Fruit fly (Drosophila melanogaster): ENCODE results near the gene CapaR.
A peak's percentile ranks its signal among the peaks of the same experiment; 100 is the strongest.

CapaR gene

dm6 chr3L:21539245-21540196 is 22.5 kb downstream of the CapaR start, which contains the start of the genes COX8 and VhaM9.7-b (continued):
- no peak for TF ChIP-seq Deaf1 (tag; optimal IDR thresholded peaks at IDR 0.05)
- peak; percentile 42 for TF ChIP-seq Elba2 (GFP tag; optimal IDR thresholded peaks at IDR 0.05)
- TF ChIP-seq CG4424 (GFP tag; optimal IDR thresholded peaks at IDR 0.05) = peak; percentile 69
- no peak for TF ChIP-seq mirr (GFP tag; optimal IDR thresholded peaks at IDR 0.05)
- no peak; the same call in 2 of the 3 replicates for TF ChIP-seq ken (GFP tag; IDR thresholded peaks at IDR 0.05)
- TF ChIP-seq crc (GFP tag; optimal IDR thresholded peaks at IDR 0.05) = no peak
- no peak for TF ChIP-seq CG31441 (GFP tag; IDR thresholded peaks at IDR 0.05)
- TF ChIP-seq CG12942 (GFP tag; optimal IDR thresholded peaks at IDR 0.05) = peak; percentile 34
- no peak for TF ChIP-seq Eip74EF (GFP tag; optimal IDR thresholded peaks at IDR 0.05)
- TF ChIP-seq CG34376 (GFP tag; optimal IDR thresholded peaks at IDR 0.05) = peak; percentile 27
- TF ChIP-seq hth (optimal IDR thresholded peaks at IDR 0.05) = no peak
- TF ChIP-seq CG12744 (GFP tag; optimal IDR thresholded peaks at IDR 0.05) = no peak
- TF ChIP-seq tna (GFP tag; IDR thresholded peaks at IDR 0.05; ENCODE audit: partially characterized antibody) = 0 out of 2 replicates have a peak, but pooled peaks have one; percentile 28
- TF ChIP-seq odd (GFP tag; optimal IDR thresholded peaks at IDR 0.05) = no peak
- peak; percentile 69 for TF ChIP-seq gfzf (GFP tag; optimal IDR thresholded peaks at IDR 0.05)
- TF ChIP-seq sim (GFP tag; IDR thresholded peaks at IDR 0.05) = no peak
- no peak for TF ChIP-seq CG15601 (tag; optimal IDR thresholded peaks at IDR 0.05)
- TF ChIP-seq stc (GFP tag; IDR thresholded peaks at IDR 0.05) = no peak; the same call in 1 of the 2 replicates
- TF ChIP-seq cg (GFP tag; optimal IDR thresholded peaks at IDR 0.05) = no peak
- no peak for TF ChIP-seq CG15011 (GFP tag; optimal IDR thresholded peaks at IDR 0.05)
- TF ChIP-seq B-H1 (GFP tag; IDR thresholded peaks at IDR 0.05) = no peak
- no peak for TF ChIP-seq Fer3 (tag; optimal IDR thresholded peaks at IDR 0.05)
- TF ChIP-seq CG9932 (GFP tag; IDR thresholded peaks at IDR 0.05) = peak; percentile 88
- 0 out of 2 replicates have a peak, but pooled peaks have one; percentile 47 for TF ChIP-seq wdn (GFP tag; IDR thresholded peaks at IDR 0.05)
- peak in 1 of 2 experiments; percentile 30 for TF ChIP-seq Hr51 (GFP tag; optimal IDR thresholded peaks at IDR 0.05)
- TF ChIP-seq grn (GFP tag; optimal IDR thresholded peaks at IDR 0.05) = no peak
- no peak for TF ChIP-seq pros (GFP tag; optimal IDR thresholded peaks at IDR 0.05)
- no peak for TF ChIP-seq Jarid2 (GFP tag; optimal IDR thresholded peaks at IDR 0.05)
- no peak for TF ChIP-seq dan (GFP tag; IDR thresholded peaks at IDR 0.05)
- peak; percentile 51 to 99 for TF ChIP-seq Pdp1 (GFP tag; optimal IDR thresholded peaks at IDR 0.05)
- no peak for TF ChIP-seq Awh (GFP tag; IDR thresholded peaks at IDR 0.05)
- TF ChIP-seq jing (GFP tag; optimal IDR thresholded peaks at IDR 0.05) = no peak
- no peak for TF ChIP-seq disco-r (GFP tag; optimal IDR thresholded peaks at IDR 0.05)
- TF ChIP-seq schlank (tag; optimal IDR thresholded peaks at IDR 0.05) = no peak
- no peak for TF ChIP-seq cad (GFP tag; optimal IDR thresholded peaks at IDR 0.05)
- no peak for TF ChIP-seq ase (GFP tag; IDR thresholded peaks at IDR 0.05)
- TF ChIP-seq ro (GFP tag; IDR thresholded peaks at IDR 0.05) = no peak
- no peak for TF ChIP-seq sd (tag; optimal IDR thresholded peaks at IDR 0.05)
- no peak for TF ChIP-seq salm (tag; optimal IDR thresholded peaks at IDR 0.05)
- TF ChIP-seq CG7372 (GFP tag; IDR thresholded peaks at IDR 0.05) = no peak; the same call in none of the 2 replicates
- TF ChIP-seq CG2116 (GFP tag; optimal IDR thresholded peaks at IDR 0.05) = peak; percentile 61
- peak; percentile 74 for TF ChIP-seq knrl (GFP tag; IDR thresholded peaks at IDR 0.05; ENCODE audit: partially characterized antibody)
- no peak for TF ChIP-seq CG9215 (GFP tag; IDR thresholded peaks at IDR 0.05)
- TF ChIP-seq Oli (tag; optimal IDR thresholded peaks at IDR 0.05) = no peak
- TF ChIP-seq CG7987 (GFP tag; optimal IDR thresholded peaks at IDR 0.05) = no peak
- TF ChIP-seq dmrt99B (tag; optimal IDR thresholded peaks at IDR 0.05) = no peak
- no peak for TF ChIP-seq Neu2 (GFP tag; optimal IDR thresholded peaks at IDR 0.05; ENCODE audit: borderline replicate concordance)
- TF ChIP-seq Bdp1 (GFP tag; optimal IDR thresholded peaks at IDR 0.05) = no peak

All from whole organism, embryonic.